Fruit fly (Drosophila melanogaster) whole organism, embryonic: ENCODE measurements around the gene Moe.

Source experiments
- Abd-B ChIP-seq: fragments of 200-800 bp; sonication (Bioruptor generic); optimal IDR thresholded peaks from 2 replicates; lab custom pipeline; 2018; ENCODE audit warnings: missing biosample characterization, mild to moderate bottlenecking, missing genetic modification characterization, moderate library complexity
- Bgb ChIP-seq: fragments of 200-800 bp; sonication (Bioruptor generic); IDR thresholded peaks from 2 replicates; pipeline ENCODE4 v1.3.6; 2022; ENCODE audit warnings: missing biosample characterization, missing genetic modification characterization; ENCODE audit not compliant: partially characterized antibody
- CG10274 ChIP-seq: fragments of 200-800 bp; sonication (Bioruptor generic); optimal IDR thresholded peaks from 3 replicates; lab custom pipeline; 2017; ENCODE audit warnings: missing biosample characterization, mild to moderate bottlenecking, missing genetic modification characterization
- CG10565 ChIP-seq: fragments of 200-800 bp; sonication (Bioruptor generic); optimal IDR thresholded peaks from 3 replicates; lab custom pipeline; 2016; ENCODE audit warnings: missing biosample characterization, mild to moderate bottlenecking, missing genetic modification characterization
- CG10654 ChIP-seq: fragments of 200-800 bp; sonication (Bioruptor generic); optimal IDR thresholded peaks from 2 replicates; lab custom pipeline; 2016; ENCODE audit warnings: missing biosample characterization, missing genetic modification characterization
- CG11093 ChIP-seq: fragments of 200-800 bp; sonication (Bioruptor generic); IDR thresholded peaks from 3 replicates; pipeline ENCODE4 v1.3.6; 2022; ENCODE audit warnings: missing biosample characterization, missing genetic modification characterization
- CG11247 ChIP-seq: fragments of 200-800 bp; sonication (Bioruptor generic); IDR thresholded peaks from 2 replicates; pipeline ENCODE4 v1.3.6; 2022; ENCODE audit warnings: missing biosample characterization, missing genetic modification characterization
- CG12104 ChIP-seq: fragments of 200-800 bp; sonication (Bioruptor generic); optimal IDR thresholded peaks from 3 replicates; lab custom pipeline; 2016; ENCODE audit warnings: missing biosample characterization, missing genetic modification characterization
- CG1602 ChIP-seq: fragments of 200-800 bp; sonication (Bioruptor generic); optimal IDR thresholded peaks from 3 replicates; lab custom pipeline; 2016; ENCODE audit warnings: missing biosample characterization, missing genetic modification characterization
- CG18619 ChIP-seq: fragments of 200-800 bp; sonication (Bioruptor generic); optimal IDR thresholded peaks from 3 replicates; lab custom pipeline; 2017; ENCODE audit warnings: missing biosample characterization, mild to moderate bottlenecking, missing genetic modification characterization
- CG2116 ChIP-seq: fragments of 200-800 bp; sonication (Bioruptor generic); optimal IDR thresholded peaks from 3 replicates; lab custom pipeline; 2018; ENCODE audit warnings: missing biosample characterization, mild to moderate bottlenecking, missing genetic modification characterization
- CG32532 ChIP-seq: fragments of 200-800 bp; sonication (Bioruptor generic); IDR thresholded peaks from 2 replicates; pipeline ENCODE4 v1.3.6; 2022; ENCODE audit warnings: missing biosample characterization, missing genetic modification characterization
- CG4282 ChIP-seq: fragments of 200-800 bp; sonication (Bioruptor generic); optimal IDR thresholded peaks from 2 replicates; lab custom pipeline; 2016; ENCODE audit warnings: missing biosample characterization, missing genetic modification characterization
- CG4360 ChIP-seq: fragments of 200-800 bp; sonication (Bioruptor generic); IDR thresholded peaks from 2 replicates; pipeline ENCODE4 v1.3.6; 2022; ENCODE audit warnings: missing biosample characterization, missing genetic modification characterization
- CG4404 ChIP-seq: fragments of 200-800 bp; sonication (Bioruptor generic); IDR thresholded peaks from 2 replicates; pipeline ENCODE4 v1.3.6; 2022; ENCODE audit warnings: missing biosample characterization, missing genetic modification characterization
- CG4854 ChIP-seq: fragments of 200-800 bp; sonication (Bioruptor generic); optimal IDR thresholded peaks from 2 replicates; lab custom pipeline; 2016; ENCODE audit warnings: missing biosample characterization, missing genetic modification characterization, inconsistent platforms
- CG6683 ChIP-seq: fragments of 200-800 bp; sonication (Bioruptor generic); optimal IDR thresholded peaks from 2 replicates; lab custom pipeline; 2017; ENCODE audit warnings: missing biosample characterization, mild to moderate bottlenecking, missing genetic modification characterization, missing genetic modification reagents
- CG8478 ChIP-seq: fragments of >200 bp; optimal IDR thresholded peaks from 2 replicates; lab custom pipeline; 2018
- CG8924 ChIP-seq: fragments of 200-800 bp; optimal IDR thresholded peaks from 3 replicates; lab custom pipeline; 2019; ENCODE audit warnings: missing biosample characterization, mild to moderate bottlenecking, missing genetic modification characterization, moderate library complexity
- CG9437 ChIP-seq: fragments of 200-800 bp; sonication (Bioruptor generic); optimal IDR thresholded peaks from 2 replicates; lab custom pipeline; 2018; ENCODE audit warnings: missing biosample characterization, mild to moderate bottlenecking, missing genetic modification characterization
- Camta ChIP-seq: fragments of 200-800 bp; sonication (Bioruptor generic); optimal IDR thresholded peaks from 2 replicates; lab custom pipeline; 2016; ENCODE audit warnings: missing biosample characterization, missing genetic modification characterization
- D19A ChIP-seq: fragments of 200-800 bp; optimal IDR thresholded peaks from 3 replicates; lab custom pipeline; 2019; ENCODE audit warnings: missing biosample characterization, mild to moderate bottlenecking, missing genetic modification characterization, moderate library complexity
- Dip2 ChIP-seq: fragments of 200-800 bp; sonication (Bioruptor generic); IDR thresholded peaks from 2 replicates; pipeline ENCODE4 v1.3.6; 2022; ENCODE audit warnings: missing biosample characterization, missing genetic modification characterization
- Doc2 ChIP-seq: fragments of 200-800 bp; sonication (Bioruptor generic); IDR thresholded peaks from 2 replicates; pipeline ENCODE4 v1.3.6; 2022; ENCODE audit warnings: missing biosample characterization, missing genetic modification characterization
- Ets97D ChIP-seq: fragments of 200-800 bp; sonication (Bioruptor generic); optimal IDR thresholded peaks from 3 replicates; lab custom pipeline; 2016; ENCODE audit warnings: missing biosample characterization, missing genetic modification characterization
- HmgZ ChIP-seq: fragments of 200-800 bp; sonication (Bioruptor generic); optimal IDR thresholded peaks from 2 replicates; lab custom pipeline; 2018; ENCODE audit warnings: missing biosample characterization, mild to moderate bottlenecking, missing genetic modification characterization
- Lhr ChIP-seq: fragments of 200-800 bp; sonication (Bioruptor generic); optimal IDR thresholded peaks from 3 replicates; lab custom pipeline; 2017; ENCODE audit warnings: mild to moderate bottlenecking, missing biosample characterization, missing genetic modification reagents, missing genetic modification characterization
- NC2β ChIP-seq: fragments of 200-800 bp; sonication (Bioruptor generic); optimal IDR thresholded peaks from 2 replicates; lab custom pipeline; 2016; ENCODE audit warnings: missing biosample characterization, missing genetic modification characterization
- Optix ChIP-seq: fragments of 200-800 bp; sonication (Bioruptor generic); IDR thresholded peaks from 3 replicates; pipeline ENCODE4 v1.3.6; 2022; ENCODE audit warnings: missing biosample characterization, missing genetic modification characterization
- Ptx1 ChIP-seq: fragments of 200-800 bp; sonication (Bioruptor generic); IDR thresholded peaks from 2 replicates; pipeline ENCODE4 v1.3.6; 2022; ENCODE audit warnings: missing biosample characterization, missing genetic modification characterization
- Rfx ChIP-seq: fragments of 200-800 bp; sonication (Bioruptor generic); IDR thresholded peaks from 2 replicates; pipeline ENCODE4 v1.3.6; 2022; ENCODE audit warnings: missing biosample characterization, missing genetic modification characterization
- Sox100B ChIP-seq: fragments of 200-800 bp; sonication (Bioruptor generic); optimal IDR thresholded peaks from 3 replicates; lab custom pipeline; 2018; ENCODE audit warnings: missing biosample characterization, mild to moderate bottlenecking, missing genetic modification characterization
- TFAM ChIP-seq: fragments of 200-800 bp; sonication (Bioruptor generic); optimal IDR thresholded peaks from 2 replicates; lab custom pipeline; 2017; ENCODE audit warnings: missing biosample characterization, missing genetic modification characterization, inconsistent platforms
- bab2 ChIP-seq: fragments of 200-800 bp; sonication (Bioruptor generic); optimal IDR thresholded peaks from 2 replicates; lab custom pipeline; 2016; ENCODE audit warnings: missing biosample characterization, missing genetic modification characterization
- bcd ChIP-seq: fragments of 200-800 bp; sonication (Bioruptor generic); optimal IDR thresholded peaks from 2 replicates; lab custom pipeline; 2017; ENCODE audit warnings: missing biosample characterization, mild to moderate bottlenecking, missing genetic modification characterization
- danr ChIP-seq: fragments of 200-800 bp; sonication (Bioruptor generic); IDR thresholded peaks from 2 replicates; pipeline ENCODE4 v1.3.6; 2022; ENCODE audit warnings: missing biosample characterization, missing genetic modification characterization
- dati ChIP-seq: fragments of 200-800 bp; sonication (Bioruptor generic); IDR thresholded peaks from 2 replicates; pipeline ENCODE4 v1.3.6; 2022; ENCODE audit warnings: missing biosample characterization, missing genetic modification characterization
- dmrt11E ChIP-seq: fragments of 200-800 bp; sonication (Bioruptor generic); optimal IDR thresholded peaks from 3 replicates; lab custom pipeline; 2018; ENCODE audit warnings: missing biosample characterization, mild to moderate bottlenecking, missing genetic modification characterization, moderate library complexity
- gsb ChIP-seq: fragments of 200-800 bp; sonication (Bioruptor generic); IDR thresholded peaks from 2 replicates; pipeline ENCODE4 v1.3.6; 2022; ENCODE audit warnings: missing biosample characterization, missing genetic modification characterization
- gsb-n ChIP-seq: fragments of 200-800 bp; sonication (Bioruptor generic); optimal IDR thresholded peaks from 3 replicates; lab custom pipeline; 2018; ENCODE audit warnings: missing biosample characterization, mild to moderate bottlenecking, missing genetic modification characterization
- hbn ChIP-seq: fragments of 200-800 bp; sonication (Bioruptor generic); IDR thresholded peaks from 2 replicates; pipeline ENCODE4 v1.3.6; 2022; ENCODE audit warnings: missing biosample characterization, missing genetic modification characterization; ENCODE audit not compliant: partially characterized antibody
- ind ChIP-seq: fragments of 200-800 bp; sonication (Bioruptor generic); optimal IDR thresholded peaks from 3 replicates; lab custom pipeline; 2016; ENCODE audit warnings: missing biosample characterization, missing genetic modification characterization
- luna ChIP-seq: fragments of 200-800 bp; sonication (Bioruptor generic); optimal IDR thresholded peaks from 2 replicates; lab custom pipeline; 2016; ENCODE audit warnings: missing biosample characterization, missing genetic modification characterization
- nom ChIP-seq: fragments of 200-800 bp; sonication (Bioruptor generic); optimal IDR thresholded peaks from 2 replicates; lab custom pipeline; 2017; ENCODE audit warnings: missing biosample characterization, missing genetic modification characterization, mild to moderate bottlenecking, moderate library complexity, missing genetic modification reagents
- pho ChIP-seq: fragments of 200-800 bp; sonication (Bioruptor generic); optimal IDR thresholded peaks from 2 replicates; lab custom pipeline; 2016; ENCODE audit warnings: missing biosample characterization, missing genetic modification characterization
- pnt ChIP-seq: fragments of 200-800 bp; sonication (Bioruptor generic); optimal IDR thresholded peaks from 3 replicates; lab custom pipeline; 2016; ENCODE audit warnings: missing biosample characterization, missing genetic modification characterization
- rib ChIP-seq: fragments of 200-800 bp; sonication (Bioruptor generic); IDR thresholded peaks from 2 replicates; pipeline ENCODE4 v1.3.6; 2022; ENCODE audit warnings: missing biosample characterization, missing genetic modification characterization
- sens ChIP-seq: fragments of 200-800 bp; sonication (Bioruptor generic); peaks from one replicate; lab custom pipeline; 2016; ENCODE audit warnings: missing biosample characterization, missing genetic modification characterization
- sim ChIP-seq: fragments of 200-800 bp; sonication (Bioruptor generic); IDR thresholded peaks from 2 replicates; pipeline ENCODE4 v1.3.6; 2022; ENCODE audit warnings: missing biosample characterization, missing genetic modification characterization
- ssp ChIP-seq: fragments of 200-800 bp; sonication (Bioruptor generic); IDR thresholded peaks from 2 replicates; pipeline ENCODE4 v1.3.6; 2022; ENCODE audit warnings: missing biosample characterization, missing genetic modification characterization
- twi ChIP-seq: fragments of 200-800 bp; optimal IDR thresholded peaks from 2 replicates; lab custom pipeline; 2019; ENCODE audit warnings: missing biosample characterization, mild to moderate bottlenecking, missing genetic modification characterization, moderate library complexity

The Moe gene

dm6 chrX:8894315-8895017, 3.7 kb downstream of the Moe start (continued):
- peak; percentile 71 for TF ChIP-seq ind (GFP tag; lab: Kevin White, UChicago)
- TF ChIP-seq pnt (GFP tag; lab: Kevin White, UChicago) = peak; percentile 45
- peak; percentile 68 for TF ChIP-seq Rfx (GFP tag; lab: Robert Waterston, UW)
- TF ChIP-seq danr (GFP tag; lab: Robert Waterston, UW) = peak; percentile 52; the same call in 1 of the 2 replicates
- TF ChIP-seq TFAM (GFP tag; lab: Kevin White, UChicago) = peak; percentile 39
- TF ChIP-seq CG8478 = no peak
- TF ChIP-seq sens = peak; percentile 96
- peak; percentile 69; the same call in 2 of the 3 replicates for TF ChIP-seq CG11093
- 0 out of 2 replicates have a peak, but pooled peaks have one; percentile 52 for TF ChIP-seq dati (GFP tag; lab: Robert Waterston, UW)
- TF ChIP-seq nom (GFP tag; lab: Kevin White, UChicago) = no peak
- peak; percentile 62 for TF ChIP-seq ssp
- TF ChIP-seq HmgZ (tag; lab: Kevin White, UChicago) = peak; percentile 51
- no peak for TF ChIP-seq Dip2
- peak; percentile 79 for TF ChIP-seq bcd (GFP tag; lab: Kevin White, UChicago)
- peak; percentile 41 for TF ChIP-seq pho (GFP tag; lab: Kevin White, UChicago)
- peak; percentile 41 for TF ChIP-seq twi
- TF ChIP-seq CG1602 = peak; percentile 59
- peak; percentile 65 for TF ChIP-seq Lhr (GFP tag; lab: Kevin White, UChicago)
- peak; percentile 73 for TF ChIP-seq dmrt11E (tag; lab: Kevin White, UChicago)
- TF ChIP-seq Bgb (GFP tag; lab: Robert Waterston, UW) = no peak
- TF ChIP-seq Sox100B = peak; percentile 82
- peak; percentile 61 for TF ChIP-seq Camta (GFP tag; lab: Kevin White, UChicago)
- peak; percentile 76; the same call in 2 of the 3 replicates for TF ChIP-seq Optix (GFP tag; lab: Robert Waterston, UW)
- peak; percentile 49 for TF ChIP-seq CG6683 (GFP tag; lab: Kevin White, UChicago)
- no peak for TF ChIP-seq luna (GFP tag; lab: Kevin White, UChicago)
- TF ChIP-seq Doc2 = no peak
- TF ChIP-seq hbn (GFP tag; lab: Robert Waterston, UW) = no peak
- TF ChIP-seq Ptx1 = peak; percentile 83
- TF ChIP-seq gsb-n (tag; lab: Kevin White, UChicago) = peak; percentile 89
- peak; percentile 30 for TF ChIP-seq Ets97D (GFP tag; lab: Kevin White, UChicago)
- TF ChIP-seq CG12104 (GFP tag; lab: Kevin White, UChicago) = no peak
- TF ChIP-seq CG4404 (GFP tag; lab: Robert Waterston, UW) = no peak
- TF ChIP-seq CG10274 (GFP tag; lab: Kevin White, UChicago) = peak; percentile 8
- peak; percentile 12; the same call in 1 of the 2 replicates for TF ChIP-seq gsb
- TF ChIP-seq CG4360 (GFP tag; lab: Robert Waterston, UW) = peak; percentile 57; the same call in 1 of the 2 replicates
- no peak for TF ChIP-seq rib (GFP tag; lab: Robert Waterston, UW)
- peak; percentile 65 for TF ChIP-seq CG18619 (GFP tag; lab: Kevin White, UChicago)
- TF ChIP-seq bab2 (GFP tag; lab: Kevin White, UChicago) = peak; percentile 58
- peak; percentile 58 for TF ChIP-seq CG10654 (GFP tag; lab: Kevin White, UChicago)
- no peak for TF ChIP-seq CG10565 (GFP tag; lab: Kevin White, UChicago)
- TF ChIP-seq CG8924 (tag; lab: Kevin White, UChicago) = peak; percentile 62
- TF ChIP-seq CG2116 (GFP tag; lab: Kevin White, UChicago) = peak; percentile 25
- TF ChIP-seq NC2β (GFP tag; lab: Kevin White, UChicago) = peak; percentile 67
- peak; percentile 64; the same call in 1 of the 2 replicates for TF ChIP-seq CG11247
- peak; percentile 77 for TF ChIP-seq D19A
- no peak for TF ChIP-seq sim
- peak; percentile 68; the same call in 1 of the 2 replicates for TF ChIP-seq CG32532 (GFP tag; lab: Robert Waterston, UW)
- peak; percentile 7 for TF ChIP-seq CG4282 (GFP tag; lab: Kevin White, UChicago)
- TF ChIP-seq CG9437 (GFP tag; lab: Kevin White, UChicago) = peak; percentile 87
- no peak for TF ChIP-seq CG4854
- peak; percentile 59 for TF ChIP-seq Abd-B (GFP tag; lab: Kevin White, UChicago)
